Fruit fly (Drosophila melanogaster) whole organism, embryonic: Measurements from ENCODE around the gene mRpL35.

Experiments
- CG10267 ChIP-seq: fragments of 200-800 bp; sonication (Bioruptor generic); optimal IDR thresholded peaks from 2 replicates; lab custom pipeline; 2018; ENCODE audit warnings: missing biosample characterization, mild to moderate bottlenecking, missing genetic modification characterization, moderate library complexity
- CG10462 ChIP-seq: fragments of 200-800 bp; sonication (Bioruptor generic); optimal IDR thresholded peaks from 2 replicates; lab custom pipeline; 2016; ENCODE audit warnings: missing biosample characterization, missing genetic modification characterization
- CG11247 ChIP-seq: fragments of 200-800 bp; sonication (Bioruptor generic); IDR thresholded peaks from 2 replicates; pipeline ENCODE4 v1.3.6; 2022; ENCODE audit warnings: missing biosample characterization, missing genetic modification characterization
- CG11695 ChIP-seq: fragments of 200-800 bp; sonication (Bioruptor generic); IDR thresholded peaks from 3 replicates; pipeline ENCODE4 v1.3.6; 2022; ENCODE audit warnings: missing biosample characterization, missing genetic modification characterization
- CG12744 ChIP-seq: fragments of 200-800 bp; sonication (Bioruptor generic); optimal IDR thresholded peaks from 2 replicates; lab custom pipeline; 2016; ENCODE audit warnings: missing biosample characterization, missing genetic modification characterization
- CG15514 ChIP-seq: fragments of 200-800 bp; sonication (Bioruptor generic); optimal IDR thresholded peaks from 3 replicates; lab custom pipeline; 2017; ENCODE audit warnings: missing biosample characterization, missing genetic modification characterization, mild to moderate bottlenecking, moderate library complexity, missing genetic modification reagents
- CG16779 ChIP-seq: fragments of 200-800 bp; sonication (Bioruptor generic); IDR thresholded peaks from 2 replicates; pipeline ENCODE4 v1.3.6; 2022; ENCODE audit warnings: missing biosample characterization, missing genetic modification characterization
- CG16815 ChIP-seq: fragments of 200-800 bp; sonication (Bioruptor generic); optimal IDR thresholded peaks from 3 replicates; lab custom pipeline; 2017; ENCODE audit warnings: missing biosample characterization, mild to moderate bottlenecking, missing genetic modification characterization
- CG17912 ChIP-seq: fragments of 200-800 bp; sonication (Bioruptor generic); optimal IDR thresholded peaks from 2 replicates; lab custom pipeline; 2018; ENCODE audit warnings: missing biosample characterization, mild to moderate bottlenecking, missing genetic modification characterization
- CG18764 ChIP-seq: fragments of 200-800 bp; sonication (Bioruptor generic); optimal IDR thresholded peaks from 3 replicates; lab custom pipeline; 2016; ENCODE audit warnings: missing biosample characterization, missing genetic modification characterization
- CG2120 ChIP-seq: fragments of 200-800 bp; sonication (Bioruptor generic); optimal IDR thresholded peaks from 3 replicates; lab custom pipeline; 2016; ENCODE audit warnings: missing biosample characterization, missing genetic modification characterization
- CG30431 ChIP-seq: fragments of 200-800 bp; sonication (Bioruptor generic); optimal IDR thresholded peaks from 2 replicates; lab custom pipeline; 2017; ENCODE audit warnings: missing biosample characterization, missing genetic modification characterization
- CG31388 ChIP-seq: fragments of 200-800 bp; sonication (Bioruptor generic); optimal IDR thresholded peaks from 2 replicates; lab custom pipeline; 2016; ENCODE audit warnings: missing biosample characterization, missing genetic modification characterization
- CG32532 ChIP-seq: fragments of 200-800 bp; sonication (Bioruptor generic); IDR thresholded peaks from 2 replicates; pipeline ENCODE4 v1.3.6; 2022; ENCODE audit warnings: missing biosample characterization, missing genetic modification characterization
- CG32772 ChIP-seq: fragments of 200-800 bp; sonication (Bioruptor generic); IDR thresholded peaks from 2 replicates; pipeline ENCODE4 v1.3.6; 2022; ENCODE audit warnings: missing biosample characterization, missing genetic modification characterization
- CG5245 ChIP-seq: fragments of 200-800 bp; sonication (Bioruptor generic); optimal IDR thresholded peaks from 3 replicates; lab custom pipeline; 2016; ENCODE audit warnings: missing biosample characterization, missing genetic modification characterization
- CG6272 ChIP-seq: fragments of 200-800 bp; sonication (Bioruptor generic); IDR thresholded peaks from 2 replicates; pipeline ENCODE4 v1.3.6; 2022; ENCODE audit warnings: missing biosample characterization, missing genetic modification characterization
- CG6765 ChIP-seq: fragments of 200-800 bp; sonication (Bioruptor generic); optimal IDR thresholded peaks from 3 replicates; lab custom pipeline; 2017; ENCODE audit warnings: missing biosample characterization, mild to moderate bottlenecking, missing genetic modification characterization
- CG6791 ChIP-seq: fragments of 200-800 bp; sonication (Bioruptor generic); IDR thresholded peaks from 3 replicates; pipeline ENCODE4 v1.3.6; 2022; ENCODE audit warnings: missing biosample characterization, missing genetic modification characterization; ENCODE audit not compliant: partially characterized antibody
- CG7786 ChIP-seq: fragments of 200-800 bp; sonication (Bioruptor generic); optimal IDR thresholded peaks from 2 replicates; lab custom pipeline; 2016; ENCODE audit warnings: missing biosample characterization, missing genetic modification characterization
- CG8359 ChIP-seq: fragments of 200-800 bp; sonication (Bioruptor generic); optimal IDR thresholded peaks from 2 replicates; lab custom pipeline; 2017; ENCODE audit warnings: missing biosample characterization, mild to moderate bottlenecking, missing genetic modification characterization, borderline replicate concordance
- Chrac-16 ChIP-seq: fragments of 200-800 bp; sonication (Bioruptor generic); optimal IDR thresholded peaks from 3 replicates; lab custom pipeline; 2016; ENCODE audit warnings: missing biosample characterization, missing genetic modification characterization
- Dek ChIP-seq: fragments of 200-800 bp; sonication (Bioruptor generic); optimal IDR thresholded peaks from 3 replicates; lab custom pipeline; 2019; ENCODE audit warnings: missing biosample characterization, mild to moderate bottlenecking, missing genetic modification characterization, moderate library complexity
- Dip2 ChIP-seq: fragments of 200-800 bp; sonication (Bioruptor generic); IDR thresholded peaks from 2 replicates; pipeline ENCODE4 v1.3.6; 2022; ENCODE audit warnings: missing biosample characterization, missing genetic modification characterization
- Doc3 ChIP-seq: fragments of 200-800 bp; sonication (Bioruptor generic); IDR thresholded peaks from 3 replicates; pipeline ENCODE4 v1.3.6; 2022; ENCODE audit warnings: missing biosample characterization, missing genetic modification characterization; ENCODE audit not compliant: partially characterized antibody
- E2f2 ChIP-seq: fragments of 200-800 bp; sonication (Bioruptor generic); IDR thresholded peaks from 2 replicates; pipeline ENCODE4 v1.3.6; 2022; ENCODE audit warnings: missing biosample characterization, missing genetic modification characterization
- Eip74EF ChIP-seq, 2 experiments: fragments of 200-800 bp in 1 of 2; fragments of >200 bp in 1 of 2; sonication (Bioruptor generic) in 1 of 2; optimal IDR thresholded peaks; 2 replicates each; lab custom pipeline; 2017 to 2019; ENCODE audit warnings: missing biosample characterization in 2 of 2, missing genetic modification characterization in 2 of 2, mild to moderate bottlenecking in 1 of 2, moderate library complexity in 1 of 2
- Elba2 ChIP-seq: fragments of 200-800 bp; sonication (Bioruptor generic); optimal IDR thresholded peaks from 3 replicates; lab custom pipeline; 2016; ENCODE audit warnings: missing biosample characterization, missing genetic modification characterization
- Gug ChIP-seq: fragments of 200-800 bp; sonication (Bioruptor generic); IDR thresholded peaks from 4 replicates; pipeline ENCODE4 v1.3.6; 2022; ENCODE audit warnings: missing biosample characterization, missing genetic modification characterization
- Nf-YA ChIP-seq: fragments of 200-800 bp; sonication (Bioruptor generic); IDR thresholded peaks from 2 replicates; pipeline ENCODE4 v1.3.6; 2022; ENCODE audit warnings: missing biosample characterization, missing genetic modification characterization
- NfI ChIP-seq: fragments of 200-800 bp; sonication (Bioruptor generic); optimal IDR thresholded peaks from 3 replicates; lab custom pipeline; 2018; ENCODE audit warnings: missing biosample characterization, mild to moderate bottlenecking, missing genetic modification characterization, moderate library complexity
- Pdp1 ChIP-seq, 2 experiments: fragments of 200-800 bp; sonication (Bioruptor generic); optimal IDR thresholded peaks; 3 replicates each; lab custom pipeline; 2016; ENCODE audit warnings: missing biosample characterization in 2 of 2, missing genetic modification characterization in 2 of 2, mild to moderate bottlenecking in 1 of 2, moderate library complexity in 1 of 2
- Ravus ChIP-seq: fragments of 200-800 bp; sonication (Bioruptor generic); IDR thresholded peaks from 2 replicates; pipeline ENCODE4 v1.3.6; 2022; ENCODE audit warnings: missing biosample characterization, missing genetic modification characterization
- Scr ChIP-seq: fragments of 200-800 bp; sonication (Bioruptor generic); IDR thresholded peaks from 2 replicates; pipeline ENCODE4 v1.3.6; 2022; ENCODE audit warnings: missing biosample characterization, missing genetic modification characterization; ENCODE audit not compliant: partially characterized antibody
- Stat92E ChIP-seq, 3 experiments: fragments of >200 bp in 2 of 3; fragments of 200-800 bp in 1 of 3; sonication (Bioruptor generic) in 1 of 3; optimal IDR thresholded peaks; 2 replicates each; lab custom pipeline; 2017 to 2019; ENCODE audit warnings: missing biosample characterization in 3 of 3, missing genetic modification characterization in 3 of 3, mild to moderate bottlenecking in 1 of 3, moderate library complexity in 1 of 3
- ato ChIP-seq: fragments of 200-800 bp; sonication (Bioruptor generic); IDR thresholded peaks from 2 replicates; pipeline ENCODE4 v1.3.6; 2022; ENCODE audit warnings: missing biosample characterization, missing genetic modification characterization; ENCODE audit not compliant: partially characterized antibody
- az2 ChIP-seq: fragments of 200-800 bp; sonication (Bioruptor generic); optimal IDR thresholded peaks from 3 replicates; lab custom pipeline; 2016; ENCODE audit warnings: missing biosample characterization, missing genetic modification characterization
- bbx ChIP-seq: fragments of 200-800 bp; sonication (Bioruptor generic); IDR thresholded peaks from 2 replicates; pipeline ENCODE4 v1.3.6; 2022; ENCODE audit warnings: missing biosample characterization, missing genetic modification characterization; ENCODE audit not compliant: partially characterized antibody
- dmrt11E ChIP-seq: fragments of 200-800 bp; sonication (Bioruptor generic); optimal IDR thresholded peaks from 3 replicates; lab custom pipeline; 2018; ENCODE audit warnings: missing biosample characterization, mild to moderate bottlenecking, missing genetic modification characterization, moderate library complexity
- ham ChIP-seq: fragments of 200-800 bp; sonication (Bioruptor generic); IDR thresholded peaks from 2 replicates; pipeline ENCODE4 v1.3.6; 2022; ENCODE audit warnings: missing biosample characterization, missing genetic modification characterization
- hbn ChIP-seq: fragments of 200-800 bp; sonication (Bioruptor generic); IDR thresholded peaks from 2 replicates; pipeline ENCODE4 v1.3.6; 2022; ENCODE audit warnings: missing biosample characterization, missing genetic modification characterization; ENCODE audit not compliant: partially characterized antibody
- nom ChIP-seq: fragments of 200-800 bp; sonication (Bioruptor generic); optimal IDR thresholded peaks from 2 replicates; lab custom pipeline; 2017; ENCODE audit warnings: missing biosample characterization, missing genetic modification characterization, mild to moderate bottlenecking, moderate library complexity, missing genetic modification reagents
- slp2 ChIP-seq: fragments of 200-800 bp; sonication (Bioruptor generic); optimal IDR thresholded peaks from 2 replicates; lab custom pipeline; 2016; ENCODE audit warnings: missing biosample characterization, missing genetic modification characterization
- sna ChIP-seq: fragments of 200-800 bp; sonication (Bioruptor generic); IDR thresholded peaks from 2 replicates; pipeline ENCODE4 v1.3.6; 2022; ENCODE audit warnings: missing biosample characterization, missing genetic modification characterization; ENCODE audit not compliant: partially characterized antibody
- ttk ChIP-seq: fragments of 200-800 bp; sonication (Bioruptor generic); IDR thresholded peaks from 2 replicates; pipeline ENCODE4 v2.1.2; 2022; ENCODE audit warnings: missing biosample characterization, missing genetic modification characterization
- tup ChIP-seq: fragments of 200-800 bp; sonication (Bioruptor generic); optimal IDR thresholded peaks from 2 replicates; lab custom pipeline; 2016; ENCODE audit warnings: missing biosample characterization, mild to moderate bottlenecking, missing genetic modification characterization, moderate library complexity
- tx ChIP-seq: fragments of 200-800 bp; sonication (Bioruptor generic); optimal IDR thresholded peaks from 2 replicates; lab custom pipeline; 2016; ENCODE audit warnings: missing biosample characterization, missing genetic modification characterization
- zfh1 ChIP-seq: fragments of 200-800 bp; sonication (Bioruptor generic); IDR thresholded peaks from 3 replicates; pipeline ENCODE4 v1.3.6; 2022; ENCODE audit warnings: missing biosample characterization, missing genetic modification characterization

Gene mRpL35

DNA sequence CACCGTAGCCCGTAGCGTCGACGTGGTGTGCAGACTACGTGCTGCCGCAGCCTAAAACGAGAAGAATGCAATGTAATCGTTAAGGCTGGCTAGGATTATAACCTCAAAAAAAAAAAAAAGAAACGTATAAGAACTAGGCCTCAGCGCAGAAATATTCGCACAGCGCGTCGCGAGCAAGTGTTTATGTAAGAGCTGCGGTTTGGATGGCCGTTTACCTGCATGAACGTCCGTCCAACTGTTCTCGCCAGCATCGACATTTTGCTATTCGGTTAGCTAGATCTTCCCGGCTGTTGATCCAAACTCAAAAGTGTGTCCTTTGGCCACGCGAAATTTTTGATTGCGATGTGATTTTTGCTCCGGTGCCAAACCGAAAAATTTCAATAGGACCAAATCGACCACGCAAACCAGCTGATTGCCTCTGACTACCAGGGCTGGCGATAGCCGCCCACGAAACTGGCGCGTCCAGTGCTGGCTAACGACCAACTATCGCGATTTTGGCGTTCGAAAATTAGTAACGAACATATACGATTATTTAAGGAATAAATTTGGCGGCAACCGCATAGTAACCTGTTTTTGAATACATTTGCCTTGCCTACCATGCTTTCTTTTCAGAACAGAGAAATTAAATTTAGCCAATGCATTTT is 4.4 kb upstream of the mRpL35 start, which contains the start of gene Idh3b (continued):
- TF ChIP-seq ttk (GFP tag; lab: Robert Waterston, UW) (no peak), CG6765 (no peak), E2f2 (GFP tag; lab: Robert Waterston, UW) (peak; percentile 93), Dip2 (no peak), NfI (GFP tag; lab: Kevin White, UChicago) (no peak), dmrt11E (peak; percentile 20), sna (GFP tag; lab: Robert Waterston, UW) (peak; percentile 95), CG6791 (GFP tag; lab: Robert Waterston, UW) (peak; percentile 97), Pdp1 (GFP tag; optimal IDR thresholded peaks at IDR 0.05; lab: Kevin White, UChicago) (peak; percentile 75 to 97), Doc3 (GFP tag; lab: Robert Waterston, UW) (peak; percentile 94), CG10267 (peak; percentile 97), slp2 (GFP tag; lab: Kevin White, UChicago) (peak; percentile 18), zfh1 (GFP tag; lab: Robert Waterston, UW) (peak; percentile 69; the same call in 2 of the 3 replicates), tup (no peak), nom (peak; percentile 58), hbn (peak; percentile 97), ato (GFP tag; lab: Robert Waterston, UW) (peak; percentile 88), CG16815 (peak; percentile 12), CG11695 (GFP tag; lab: Robert Waterston, UW) (peak; percentile 36; the same call in 1 of the 3 replicates), Dek (tag; lab: Kevin White, UChicago) (peak; percentile 44), CG11247 (GFP tag; lab: Robert Waterston, UW) (peak; percentile 74; the same call in 1 of the 2 replicates), CG30431 (GFP tag; lab: Kevin White, UChicago) (no peak), CG10462 (peak; percentile 3), CG16779 (GFP tag; lab: Robert Waterston, UW) (peak; percentile 62; the same call in 1 of the 2 replicates), CG32532 (GFP tag; lab: Robert Waterston, UW) (peak; percentile 85), CG31388 (GFP tag; lab: Kevin White, UChicago) (no peak), CG2120 (GFP tag; lab: Kevin White, UChicago) (peak; percentile 82), CG15514 (GFP tag; lab: Kevin White, UChicago) (peak; percentile 83), CG6272 (no peak), Scr (peak; percentile 93), CG7786 (GFP tag; lab: Kevin White, UChicago) (peak; percentile 68), CG17912 (peak; percentile 59), CG8359 (GFP tag; lab: Kevin White, UChicago) (no peak), CG18764 (GFP tag; lab: Kevin White, UChicago) (peak; percentile 48), CG12744 (GFP tag; lab: Kevin White, UChicago) (peak; percentile 61), az2 (GFP tag; lab: Kevin White, UChicago) (peak; percentile 59), tx (GFP tag; lab: Kevin White, UChicago) (peak; percentile 45), Ravus (GFP tag; lab: Robert Waterston, UW) (no peak), Stat92E (GFP tag; optimal IDR thresholded peaks at IDR 0.05; lab: Kevin White, UChicago) (peak in 1 of 3 experiments; percentile 24), ham (GFP tag; lab: Robert Waterston, UW) (no peak), Eip74EF (GFP tag; optimal IDR thresholded peaks at IDR 0.05; lab: Kevin White, UChicago) (no peak), Nf-YA (GFP tag; lab: Robert Waterston, UW) (0 out of 2 replicates have a peak, but pooled peaks have one; percentile 22), Gug (GFP tag; lab: Robert Waterston, UW) (peak; percentile 80), CG32772 (GFP tag; lab: Robert Waterston, UW) (peak; percentile 54; the same call in 1 of the 2 replicates), bbx (GFP tag; lab: Robert Waterston, UW) (peak; percentile 98), CG5245 (peak; percentile 48), Chrac-16 (GFP tag; lab: Kevin White, UChicago) (peak; percentile 69), Elba2 (GFP tag; lab: Kevin White, UChicago) (peak; percentile 61)
